Fruit fly (Drosophila melanogaster): ENCODE measurements around the gene CG9265.

CG9265 gene

dm6 chr2L:21090958-21091357 lies 19.7 kb upstream of the CG9265 start, which contains the start of gene CG14397:
TSS of gene CG14397 (plus strand) at chr2L:21091227.
- TF ChIP-seq Myc (optimal IDR thresholded peaks at IDR 0.05): no peak
- no peak for TF ChIP-seq insv (optimal IDR thresholded peaks at IDR 0.05)
- no peak for TF ChIP-seq Sin3A (optimal IDR thresholded peaks at IDR 0.05)
- TF ChIP-seq h (optimal IDR thresholded peaks at IDR 0.05): no peak
- TF ChIP-seq ttk (optimal IDR thresholded peaks at IDR 0.05): no peak
- TF ChIP-seq psq (optimal IDR thresholded peaks at IDR 0.05): no peak

- TF ChIP-seq Sin3A (optimal IDR thresholded peaks at IDR 0.05): no peak
These were observed 17.8 kb upstream of the CG9265 start, which contains the start of gene CG9259 for dm6 chr2L:21089075-21089474. TSS of gene CG9259 (plus strand) at chr2L:21089375.

- TF ChIP-seq ttk (optimal IDR thresholded peaks at IDR 0.05) (no peak), Sin3A (optimal IDR thresholded peaks at IDR 0.05) (no peak)
These were observed 17.3 kb upstream of the CG9265 start, which contains the start of gene ppk13 for dm6 chr2L:21088651-21089050. TSS of gene ppk13 (minus strand) at chr2L:21088751.

- no peak for TF ChIP-seq h (optimal IDR thresholded peaks at IDR 0.05)
- no peak for TF ChIP-seq Sin3A (optimal IDR thresholded peaks at IDR 0.05)
- no peak for TF ChIP-seq ttk (optimal IDR thresholded peaks at IDR 0.05)
- no peak for TF ChIP-seq psq (optimal IDR thresholded peaks at IDR 0.05)
- no peak for TF ChIP-seq Myc (optimal IDR thresholded peaks at IDR 0.05)
- TF ChIP-seq insv (optimal IDR thresholded peaks at IDR 0.05): no peak
These were observed 15.1 kb upstream of the CG9265 start, which contains the start of gene CG33509 for dm6 chr2L:21086406-21086805. TSS of gene CG33509 (minus strand) at chr2L:21086506.

dm6 chr2L:21084268-21084667 lies 13.0 kb upstream of the CG9265 start, which contains the start of gene CG33510:
TSS of gene CG33510 (minus strand) at chr2L:21084326.
- no peak for TF ChIP-seq ttk (optimal IDR thresholded peaks at IDR 0.05)
- TF ChIP-seq h (optimal IDR thresholded peaks at IDR 0.05): no peak
- no peak for TF ChIP-seq insv (optimal IDR thresholded peaks at IDR 0.05)
- no peak for TF ChIP-seq Myc (optimal IDR thresholded peaks at IDR 0.05)
- TF ChIP-seq Sin3A (optimal IDR thresholded peaks at IDR 0.05): no peak
- TF ChIP-seq psq (optimal IDR thresholded peaks at IDR 0.05): no peak

- TF ChIP-seq psq (optimal IDR thresholded peaks at IDR 0.05): no peak
- TF ChIP-seq ttk (optimal IDR thresholded peaks at IDR 0.05): no peak
- TF ChIP-seq Sin3A (optimal IDR thresholded peaks at IDR 0.05): no peak
- TF ChIP-seq insv (optimal IDR thresholded peaks at IDR 0.05): no peak
- no peak for TF ChIP-seq Myc (optimal IDR thresholded peaks at IDR 0.05)
- no peak for TF ChIP-seq h (optimal IDR thresholded peaks at IDR 0.05)
These were observed 11.3 kb upstream of the CG9265 start, which contains the start of gene CG33511 for dm6 chr2L:21082444-21083201. TSS of gene CG33511 (minus strand) at chr2L:21082494.

- no peak for TF ChIP-seq ttk (optimal IDR thresholded peaks at IDR 0.05)
- TF ChIP-seq Sin3A (optimal IDR thresholded peaks at IDR 0.05): no peak
- TF ChIP-seq h (optimal IDR thresholded peaks at IDR 0.05): no peak
These were observed 6.5 kb upstream of the CG9265 start for dm6 chr2L:21077849-21078248.

dm6 chr2L:21075105-21075504 lies 3.8 kb upstream of the CG9265 start, which contains the start of gene tadr:
TSS of gene tadr (plus strand) at chr2L:21075405.
- TF ChIP-seq h (optimal IDR thresholded peaks at IDR 0.05) (no peak), insv (optimal IDR thresholded peaks at IDR 0.05) (no peak), psq (optimal IDR thresholded peaks at IDR 0.05) (no peak), ttk (optimal IDR thresholded peaks at IDR 0.05) (no peak), Myc (optimal IDR thresholded peaks at IDR 0.05) (no peak), Sin3A (optimal IDR thresholded peaks at IDR 0.05) (no peak)

dm6 chr2L:21073818-21074217 lies 2.5 kb upstream of the CG9265 start:
- TF ChIP-seq psq (optimal IDR thresholded peaks at IDR 0.05) (no peak), insv (optimal IDR thresholded peaks at IDR 0.05) (no peak), h (optimal IDR thresholded peaks at IDR 0.05) (no peak), Myc (optimal IDR thresholded peaks at IDR 0.05) (no peak), Sin3A (optimal IDR thresholded peaks at IDR 0.05) (no peak), ttk (optimal IDR thresholded peaks at IDR 0.05) (no peak)

- no peak for TF ChIP-seq psq (optimal IDR thresholded peaks at IDR 0.05)
- TF ChIP-seq Sin3A (optimal IDR thresholded peaks at IDR 0.05): no peak
- TF ChIP-seq ttk (optimal IDR thresholded peaks at IDR 0.05): no peak
- TF ChIP-seq h (optimal IDR thresholded peaks at IDR 0.05): no peak
- no peak for TF ChIP-seq insv (optimal IDR thresholded peaks at IDR 0.05)
- TF ChIP-seq Myc (optimal IDR thresholded peaks at IDR 0.05): no peak
These were observed 2.0 kb upstream of the CG9265 start for dm6 chr2L:21073300-21073699.

dm6 chr2L:21072389-21072788 lies 1.1 kb upstream of the CG9265 start:
- TF ChIP-seq psq (optimal IDR thresholded peaks at IDR 0.05): no peak
- no peak for TF ChIP-seq Sin3A (optimal IDR thresholded peaks at IDR 0.05)
- no peak for TF ChIP-seq ttk (optimal IDR thresholded peaks at IDR 0.05)
- no peak for TF ChIP-seq insv (optimal IDR thresholded peaks at IDR 0.05)
- no peak for TF ChIP-seq Myc (optimal IDR thresholded peaks at IDR 0.05)
- TF ChIP-seq h (optimal IDR thresholded peaks at IDR 0.05): no peak

- no peak for TF ChIP-seq ttk (optimal IDR thresholded peaks at IDR 0.05)
- no peak for TF ChIP-seq psq (optimal IDR thresholded peaks at IDR 0.05)
- no peak for TF ChIP-seq h (optimal IDR thresholded peaks at IDR 0.05)
- TF ChIP-seq Sin3A (optimal IDR thresholded peaks at IDR 0.05): no peak
- no peak for TF ChIP-seq insv (optimal IDR thresholded peaks at IDR 0.05)
- no peak for TF ChIP-seq Myc (optimal IDR thresholded peaks at IDR 0.05)
These were observed 477 bp downstream of the CG9265 start for dm6 chr2L:21070825-21071224.

dm6 chr2L:21069776-21070175 lies 1.5 kb downstream of the CG9265 start:
- TF ChIP-seq Myc (optimal IDR thresholded peaks at IDR 0.05) (no peak), psq (optimal IDR thresholded peaks at IDR 0.05) (no peak), insv (optimal IDR thresholded peaks at IDR 0.05) (no peak), ttk (optimal IDR thresholded peaks at IDR 0.05) (no peak), Sin3A (optimal IDR thresholded peaks at IDR 0.05) (no peak), h (optimal IDR thresholded peaks at IDR 0.05) (no peak)

All from Kc167 (cell line).